Fruit fly (Drosophila melanogaster): Measurements from ENCODE around the gene IP3K2.

IP3K2 gene

dm6 chrX:13332702-13333243 is 29.3 kb downstream of the IP3K2 start (continued):
- TF ChIP-seq lmd (GFP tag; IDR thresholded peaks at IDR 0.05): peak; percentile 25; the same call in 1 of the 2 replicates
- TF ChIP-seq CG3847 (GFP tag; IDR thresholded peaks at IDR 0.05): no peak
- peak; percentile 49 for TF ChIP-seq her (GFP tag; optimal IDR thresholded peaks at IDR 0.05)
- TF ChIP-seq CG8281 (tag; optimal IDR thresholded peaks at IDR 0.05): no peak
- no peak for TF ChIP-seq Doc3 (GFP tag; IDR thresholded peaks at IDR 0.05; ENCODE audit: partially characterized antibody)
- TF ChIP-seq CG8478 (optimal IDR thresholded peaks at IDR 0.05): no peak
- TF ChIP-seq lov (optimal IDR thresholded peaks at IDR 0.05): no peak
- no peak for TF ChIP-seq lov (GFP tag; IDR thresholded peaks at IDR 0.05)
- peak; percentile 24 for TF ChIP-seq Hsf (GFP tag; optimal IDR thresholded peaks at IDR 0.05)
- peak; percentile 45 for TF ChIP-seq CG9932 (GFP tag; IDR thresholded peaks at IDR 0.05)
- no peak for TF ChIP-seq ham (GFP tag; IDR thresholded peaks at IDR 0.05)
- TF ChIP-seq Tbp (GFP tag; optimal IDR thresholded peaks at IDR 0.05): no peak
- TF ChIP-seq cad (GFP tag; optimal IDR thresholded peaks at IDR 0.05): no peak
- TF ChIP-seq ase (GFP tag; IDR thresholded peaks at IDR 0.05): no peak
- no peak for TF ChIP-seq onecut (GFP tag; IDR thresholded peaks at IDR 0.05)
- TF ChIP-seq CG12104 (GFP tag; optimal IDR thresholded peaks at IDR 0.05): no peak
- TF ChIP-seq Dref (GFP tag; IDR thresholded peaks at IDR 0.05): no peak
- TF ChIP-seq al (GFP tag; IDR thresholded peaks at IDR 0.05): 0 out of 2 replicates have a peak, but pooled peaks have one; percentile 26
- TF ChIP-seq Hmr (GFP tag; optimal IDR thresholded peaks at IDR 0.05): peak; percentile 13
- no peak for TF ChIP-seq HmgD (GFP tag; optimal IDR thresholded peaks at IDR 0.05)
- peak; percentile 79 for TF ChIP-seq D19A (tag; optimal IDR thresholded peaks at IDR 0.05)
- TF ChIP-seq MTF-1 (GFP tag; optimal IDR thresholded peaks at IDR 0.05; ENCODE audit: borderline replicate concordance): peak; percentile 76
- no peak for TF ChIP-seq Ada2b (GFP tag; IDR thresholded peaks at IDR 0.05)
- peak; percentile 44 for TF ChIP-seq pho (GFP tag; optimal IDR thresholded peaks at IDR 0.05)
- no peak for TF ChIP-seq Kr (GFP tag; optimal IDR thresholded peaks at IDR 0.05)
- TF ChIP-seq sc (optimal IDR thresholded peaks at IDR 0.05): no peak
- TF ChIP-seq sc (GFP tag; optimal IDR thresholded peaks at IDR 0.05): no peak
- peak; percentile 24 for TF ChIP-seq nmo (GFP tag; optimal IDR thresholded peaks at IDR 0.05)
- TF ChIP-seq CG1603 (tag; optimal IDR thresholded peaks at IDR 0.05): peak; percentile 9
- TF ChIP-seq CG10147 (GFP tag; optimal IDR thresholded peaks at IDR 0.05): peak; percentile 16
- no peak for TF ChIP-seq CG10209 (GFP tag; optimal IDR thresholded peaks at IDR 0.05)
- peak; percentile 77 for TF ChIP-seq CG2120 (GFP tag; optimal IDR thresholded peaks at IDR 0.05)
- no peak for TF ChIP-seq CG9817 (tag; optimal IDR thresholded peaks at IDR 0.05)
- TF ChIP-seq bsh (GFP tag; optimal IDR thresholded peaks at IDR 0.05): peak in 1 of 2 experiments; percentile 25
- TF ChIP-seq eyg (GFP tag; optimal IDR thresholded peaks at IDR 0.05): no peak
- peak; percentile 26 for TF ChIP-seq Vsx1 (GFP tag; optimal IDR thresholded peaks at IDR 0.05)
- TF ChIP-seq CG6683 (GFP tag; optimal IDR thresholded peaks at IDR 0.05): no peak
- TF ChIP-seq CG2116 (GFP tag; optimal IDR thresholded peaks at IDR 0.05): no peak
- no peak for TF ChIP-seq CG17328 (GFP tag; IDR thresholded peaks at IDR 0.05)
- no peak for TF ChIP-seq wek (GFP tag; optimal IDR thresholded peaks at IDR 0.05)
- no peak for TF ChIP-seq bcd (GFP tag; optimal IDR thresholded peaks at IDR 0.05)
- peak; percentile 17 for TF ChIP-seq CG1647 (GFP tag; optimal IDR thresholded peaks at IDR 0.05)
- peak; percentile 55 for TF ChIP-seq CG9727 (GFP tag; optimal IDR thresholded peaks at IDR 0.05)
- peak; percentile 25 for TF ChIP-seq CG9437 (GFP tag; optimal IDR thresholded peaks at IDR 0.05)
- TF ChIP-seq PHDP (tag; optimal IDR thresholded peaks at IDR 0.05): no peak
- no peak for TF ChIP-seq knrl (GFP tag; IDR thresholded peaks at IDR 0.05; ENCODE audit: partially characterized antibody)
- TF ChIP-seq usp (GFP tag; optimal IDR thresholded peaks at IDR 0.05): no peak
- TF ChIP-seq bab2 (GFP tag; optimal IDR thresholded peaks at IDR 0.05): peak; percentile 45
- TF ChIP-seq HLHmδ (GFP tag; optimal IDR thresholded peaks at IDR 0.05): no peak
- no peak for TF ChIP-seq CG6272 (GFP tag; IDR thresholded peaks at IDR 0.05)
- TF ChIP-seq CG5245 (GFP tag; optimal IDR thresholded peaks at IDR 0.05): no peak
- TF ChIP-seq H2.0 (GFP tag; IDR thresholded peaks at IDR 0.05): no peak

All from whole organism, embryonic.